Worm (Caenorhabditis elegans) whole organism, L1 larva: ENCODE data around the gene srt-49.

Experiments used
- C16A3.4 ChIP-seq: fragments of 150-350 bp; optimal IDR thresholded peaks from 2 replicates; lab custom pipeline; 2014; ENCODE audit warnings: missing biosample characterization, missing genetic modification characterization
- C34B4.2 ChIP-seq: sonication (generic microtip); optimal IDR thresholded peaks from 2 replicates; lab custom pipeline; 2017; ENCODE audit warnings: mild to moderate bottlenecking, missing genetic modification characterization, missing compliant biosample characterization
- F16B12.6 ChIP-seq: fragments of 150-350 bp; optimal IDR thresholded peaks from 2 replicates; lab custom pipeline; 2014; ENCODE audit warnings: missing biosample characterization, missing genetic modification characterization
- alr-1 ChIP-seq: fragments of 200-800 bp; sonication (Bioruptor generic); optimal IDR thresholded peaks from 2 replicates; lab custom pipeline; 2018; ENCODE audit warnings: borderline replicate concordance, mild to moderate bottlenecking, missing genetic modification characterization, missing compliant biosample characterization
- aly-2 ChIP-seq: fragments of 150-350 bp; optimal IDR thresholded peaks from 2 replicates; lab custom pipeline; 2014; ENCODE audit warnings: missing biosample characterization, missing genetic modification characterization
- ama-1 ChIP-seq: fragments of 150-350 bp; optimal IDR thresholded peaks from 2 replicates; lab custom pipeline; 2014
- blmp-1 ChIP-seq: fragments of 150-350 bp; optimal IDR thresholded peaks from 2 replicates; lab custom pipeline; 2014; ENCODE audit warnings: missing biosample characterization, missing genetic modification characterization
- ceh-8 ChIP-seq: fragments of 200-800 bp; sonication (Bioruptor generic); optimal IDR thresholded peaks from 2 replicates; lab custom pipeline; 2018; ENCODE audit warnings: mild to moderate bottlenecking, missing genetic modification characterization, moderate library complexity, missing compliant biosample characterization
- ceh-88 ChIP-seq: fragments of 200-800 bp; sonication (Bioruptor generic); IDR thresholded peaks from 2 replicates; pipeline ENCODE4 v1.3.6; 2022; ENCODE audit warnings: missing genetic modification characterization, missing compliant biosample characterization
- ces-1 ChIP-seq: fragments of 150-350 bp; optimal IDR thresholded peaks from 2 replicates; lab custom pipeline; 2014; ENCODE audit warnings: missing biosample characterization, missing genetic modification reagents, missing genetic modification characterization
- dpl-1 ChIP-seq, 3 experiments: fragments of 150-350 bp in 2 of 3; sonication (generic microtip) in 1 of 3; optimal IDR thresholded peaks; 2 replicates each; lab custom pipeline; 2014 to 2017; ENCODE audit warnings: missing biosample characterization in 3 of 3, missing genetic modification characterization in 3 of 3, missing genetic modification reagents in 3 of 3
- dsc-1 ChIP-seq: sonication (generic microtip); optimal IDR thresholded peaks from 2 replicates; lab custom pipeline; 2016; ENCODE audit warnings: mild to moderate bottlenecking, missing genetic modification characterization, missing compliant biosample characterization
- efl-1 ChIP-seq, 4 experiments: fragments of 150-350 bp; optimal IDR thresholded peaks in 3 of 4; peaks in 1 of 4; 1 replicate in 1 of 4; 2 replicates in 3 of 4; lab custom pipeline; 2014; ENCODE audit warnings: missing biosample characterization in 2 of 4, missing genetic modification characterization in 2 of 4, missing genetic modification reagents in 2 of 4
- efl-3 ChIP-seq: fragments of 200-800 bp; sonication (Bioruptor generic); optimal IDR thresholded peaks from 2 replicates; lab custom pipeline; 2018; ENCODE audit warnings: mild to moderate bottlenecking, missing genetic modification characterization, missing compliant biosample characterization
- egl-13 ChIP-seq: sonication (generic microtip); optimal IDR thresholded peaks from 2 replicates; lab custom pipeline; 2016; ENCODE audit warnings: missing genotype, missing genetic modification reagents, missing genetic modification characterization, missing compliant biosample characterization
- elt-3 ChIP-seq, 6 experiments: fragments of 150-350 bp in 1 of 6; sonication (generic microtip); optimal IDR thresholded peaks; 2 replicates each; lab custom pipeline; 2017 to 2018; ENCODE audit warnings: missing biosample characterization in 6 of 6, missing genetic modification characterization in 6 of 6, inconsistent platforms in 1 of 6
- fkh-4 ChIP-seq: sonication (generic microtip); optimal IDR thresholded peaks from 2 replicates; lab custom pipeline; 2016; ENCODE audit warnings: missing compliant biosample characterization, missing genetic modification characterization, borderline replicate concordance
- grh-1 ChIP-seq: fragments of 200-800 bp; sonication (Bioruptor generic); IDR thresholded peaks from 2 replicates; pipeline ENCODE4 v1.3.6; 2022; ENCODE audit warnings: missing genetic modification reagents, missing genetic modification characterization, missing compliant biosample characterization
- hlh-4 ChIP-seq: sonication (generic microtip); optimal IDR thresholded peaks from 2 replicates; lab custom pipeline; 2016; ENCODE audit warnings: mild to moderate bottlenecking, missing genetic modification characterization, missing compliant biosample characterization
- hpl-2 ChIP-seq: fragments of 150-350 bp; optimal IDR thresholded peaks from 2 replicates; lab custom pipeline; 2014; ENCODE audit warnings: missing biosample characterization, missing genetic modification reagents, missing genetic modification characterization
- isw-1 ChIP-seq: fragments of 200-800 bp; sonication (Bioruptor generic); IDR thresholded peaks from 2 replicates; pipeline ENCODE4 v1.3.6; 2022; ENCODE audit warnings: missing genetic modification characterization, missing compliant biosample characterization
- lin-13 ChIP-seq: fragments of 150-350 bp; optimal IDR thresholded peaks from 2 replicates; lab custom pipeline; 2014; ENCODE audit warnings: missing biosample characterization, missing genetic modification reagents, missing genetic modification characterization
- lin-14 ChIP-seq: fragments of 200-800 bp; sonication (Bioruptor generic); optimal IDR thresholded peaks from 2 replicates; lab custom pipeline; 2018; ENCODE audit warnings: mild to moderate bottlenecking, missing genetic modification characterization, moderate library complexity, missing compliant biosample characterization
- lin-15B ChIP-seq: fragments of 150-350 bp; sonication (generic microtip); optimal IDR thresholded peaks from 3 replicates; lab custom pipeline; 2014; ENCODE audit warnings: missing biosample characterization, missing genetic modification characterization
- lin-39 ChIP-seq: fragments of 150-350 bp; optimal IDR thresholded peaks from 2 replicates; lab custom pipeline; 2014; ENCODE audit warnings: missing biosample characterization, missing genetic modification reagents, missing genetic modification characterization
- lir-3 ChIP-seq: sonication (generic microtip); optimal IDR thresholded peaks from 2 replicates; lab custom pipeline; 2016; ENCODE audit warnings: mild to moderate bottlenecking, missing genetic modification characterization, moderate library complexity, missing compliant biosample characterization; ENCODE audit not compliant: poor library complexity
- lsy-2 ChIP-seq, 2 experiments: fragments of 150-350 bp; optimal IDR thresholded peaks; 2 replicates each; lab custom pipeline; 2014; ENCODE audit warnings: missing biosample characterization in 2 of 2, missing genetic modification characterization in 2 of 2
- mdl-1 ChIP-seq, 2 experiments: fragments of 150-350 bp; optimal IDR thresholded peaks; 2 replicates each; lab custom pipeline; 2014 to 2017; ENCODE audit warnings: missing biosample characterization in 2 of 2, missing genetic modification characterization in 2 of 2, inconsistent platforms in 1 of 2
- mep-1 ChIP-seq: fragments of 150-350 bp; optimal IDR thresholded peaks from 2 replicates; lab custom pipeline; 2014; ENCODE audit warnings: missing biosample characterization, missing genetic modification characterization
- nhr-237 ChIP-seq: fragments of 150-350 bp; optimal IDR thresholded peaks from 2 replicates; lab custom pipeline; 2014; ENCODE audit warnings: missing biosample characterization, missing genetic modification characterization
- nhr-71 ChIP-seq: sonication (generic microtip); optimal IDR thresholded peaks from 2 replicates; lab custom pipeline; 2016; ENCODE audit warnings: mild to moderate bottlenecking, missing genetic modification characterization, moderate library complexity, missing compliant biosample characterization
- nhr-76 ChIP-seq: sonication (generic microtip); optimal IDR thresholded peaks from 2 replicates; lab custom pipeline; 2017; ENCODE audit warnings: missing biosample characterization, missing genetic modification characterization
- nhr-77 ChIP-seq: fragments of 150-350 bp; optimal IDR thresholded peaks from 2 replicates; lab custom pipeline; 2014; ENCODE audit warnings: missing biosample characterization, missing genetic modification characterization
- nhr-85 ChIP-seq: sonication (generic microtip); peaks from one replicate; lab custom pipeline; 2016; ENCODE audit warnings: missing genetic modification characterization, inconsistent platforms, missing compliant biosample characterization
- nhr-90 ChIP-seq: sonication (generic microtip); optimal IDR thresholded peaks from 2 replicates; lab custom pipeline; 2016; ENCODE audit warnings: mild to moderate bottlenecking, missing genetic modification characterization, missing compliant biosample characterization; ENCODE audit not compliant: poor library complexity
- pax-3 ChIP-seq: fragments of 200-800 bp; sonication (Bioruptor generic); optimal IDR thresholded peaks from 2 replicates; lab custom pipeline; 2018; ENCODE audit warnings: mild to moderate bottlenecking, missing genetic modification characterization, moderate library complexity, missing compliant biosample characterization
- skn-1 ChIP-seq: fragments of 150-350 bp; optimal IDR thresholded peaks from 2 replicates; lab custom pipeline; 2014; ENCODE audit warnings: missing biosample characterization, missing genetic modification characterization
- snpc-4 ChIP-seq: fragments of 150-350 bp; optimal IDR thresholded peaks from 2 replicates; lab custom pipeline; 2014; ENCODE audit warnings: missing biosample characterization, missing genetic modification characterization
- snu-23 ChIP-seq: sonication (generic microtip); optimal IDR thresholded peaks from 2 replicates; lab custom pipeline; 2016; ENCODE audit warnings: missing genetic modification characterization, missing compliant biosample characterization
- sox-4 ChIP-seq: sonication (generic microtip); optimal IDR thresholded peaks from 2 replicates; lab custom pipeline; 2016; ENCODE audit warnings: missing genetic modification characterization, missing compliant biosample characterization
- sup-37 ChIP-seq: fragments of 200-800 bp; sonication (Bioruptor generic); optimal IDR thresholded peaks from 2 replicates; lab custom pipeline; 2018; ENCODE audit warnings: mild to moderate bottlenecking, missing genetic modification characterization, missing compliant biosample characterization
- swsn-7 ChIP-seq: sonication (generic microtip); optimal IDR thresholded peaks from 2 replicates; lab custom pipeline; 2016; ENCODE audit warnings: missing genetic modification characterization, missing compliant biosample characterization
- tbx-2 ChIP-seq: sonication (generic microtip); optimal IDR thresholded peaks from 2 replicates; lab custom pipeline; 2016; ENCODE audit warnings: missing genetic modification characterization, missing compliant biosample characterization
- tlp-1 ChIP-seq: fragments of 150-350 bp; optimal IDR thresholded peaks from 2 replicates; lab custom pipeline; 2014; ENCODE audit warnings: missing biosample characterization, missing genetic modification characterization
- unc-130 ChIP-seq: fragments of 150-350 bp; optimal IDR thresholded peaks from 2 replicates; lab custom pipeline; 2017; ENCODE audit warnings: missing biosample characterization, missing genetic modification characterization, inconsistent platforms
- unc-30 ChIP-seq: sonication (generic microtip); optimal IDR thresholded peaks from 2 replicates; lab custom pipeline; 2017; ENCODE audit warnings: missing biosample characterization, missing genetic modification characterization
- unc-62 ChIP-seq: fragments of 150-350 bp; optimal IDR thresholded peaks from 2 replicates; lab custom pipeline; 2014; ENCODE audit warnings: missing biosample characterization, missing genetic modification reagents, missing genetic modification characterization
- unc-86 ChIP-seq: sonication (generic microtip); optimal IDR thresholded peaks from 2 replicates; lab custom pipeline; 2016; ENCODE audit warnings: missing genetic modification characterization, missing compliant biosample characterization
- unc-98 ChIP-seq: fragments of 200-800 bp; sonication (Bioruptor generic); IDR thresholded peaks from 2 replicates; pipeline ENCODE4 v1.3.6; 2022; ENCODE audit warnings: missing genetic modification characterization, missing compliant biosample characterization
- xbp-1 ChIP-seq: sonication (generic microtip); optimal IDR thresholded peaks from 2 replicates; lab custom pipeline; 2016; ENCODE audit warnings: missing genetic modification characterization, missing compliant biosample characterization
- ztf-11 ChIP-seq, 2 experiments: sonication (generic microtip); optimal IDR thresholded peaks; 2 replicates each; lab custom pipeline; 2016 to 2017; ENCODE audit warnings: missing genetic modification characterization in 2 of 2, missing biosample characterization in 1 of 2, missing compliant biosample characterization in 1 of 2
- ztf-4 ChIP-seq: fragments of 150-350 bp; optimal IDR thresholded peaks from 2 replicates; lab custom pipeline; 2014; ENCODE audit warnings: missing biosample characterization, missing genetic modification characterization

srt-49 gene

ce11 chrIV:15049288-15050094, 48.7 kb downstream of the srt-49 start:
- TF ChIP-seq dsc-1 (tag; lab: Kevin White, UChicago) (no peak), efl-3 (GFP tag; lab: Kevin White, UChicago) (no peak), mdl-1 (tag; optimal IDR thresholded peaks at IDR 0.05; lab: Kevin White, UChicago) (no peak), ztf-11 (tag; optimal IDR thresholded peaks at IDR 0.05; lab: Kevin White, UChicago) (no peak), egl-13 (tag; lab: Kevin White, UChicago) (no peak), lir-3 (tag; lab: Kevin White, UChicago) (no peak), mep-1 (no peak), nhr-85 (tag; lab: Kevin White, UChicago) (peak; percentile 64), lin-15B (tag; lab: Kevin White, UChicago) (no peak), C34B4.2 (tag; lab: Kevin White, UChicago) (no peak), unc-86 (no peak), swsn-7 (no peak), nhr-76 (tag; lab: Kevin White, UChicago) (no peak), lin-14 (no peak), grh-1 (GFP tag; lab: Robert Waterston, UW) (peak; percentile 32; the same call in 1 of the 2 replicates), unc-62 (GFP tag; lab: Kevin White, UChicago) (no peak), ama-1 (peak; percentile 42), tlp-1 (tag; lab: Kevin White, UChicago) (no peak), aly-2 (tag; lab: Kevin White, UChicago) (peak; percentile 91), ceh-8 (GFP tag; lab: Kevin White, UChicago) (no peak), tbx-2 (tag; lab: Kevin White, UChicago) (no peak), hpl-2 (GFP tag; lab: Kevin White, UChicago) (no peak), hlh-4 (tag; lab: Kevin White, UChicago) (no peak), sup-37 (no peak), pax-3 (tag; lab: Kevin White, UChicago) (no peak), ztf-4 (tag; lab: Kevin White, UChicago) (peak; percentile 71), xbp-1 (tag; lab: Kevin White, UChicago) (no peak), efl-1 (optimal IDR thresholded peaks at IDR 0.05; lab: Kevin White, UChicago) (peak; percentile 17 to 60), efl-1 (GFP tag; optimal IDR thresholded peaks at IDR 0.05 in 1 of 2; lab: Kevin White, UChicago) (peak; percentile 73 to 86), nhr-90 (tag; lab: Kevin White, UChicago) (peak; percentile 16), snu-23 (GFP tag; lab: Kevin White, UChicago) (no peak), unc-130 (tag; lab: Kevin White, UChicago) (no peak), nhr-237 (tag; lab: Kevin White, UChicago) (no peak), snpc-4 (tag; lab: Kevin White, UChicago) (no peak), C16A3.4 (no peak), skn-1 (tag; lab: Kevin White, UChicago) (no peak), isw-1 (GFP tag; lab: Robert Waterston, UW) (no peak), unc-30 (tag; lab: Kevin White, UChicago) (no peak), alr-1 (no peak), elt-3 (tag; optimal IDR thresholded peaks at IDR 0.05; lab: Kevin White, UChicago) (no peak), unc-98 (no peak), blmp-1 (no peak), lin-39 (no peak), dpl-1 (GFP tag; optimal IDR thresholded peaks at IDR 0.05; lab: Kevin White, UChicago) (peak in 2 of 3 experiments; percentile 29 to 35), fkh-4 (no peak), ces-1 (GFP tag; lab: Kevin White, UChicago) (no peak), nhr-77 (tag; lab: Kevin White, UChicago) (no peak), lsy-2 (tag; optimal IDR thresholded peaks at IDR 0.05; lab: Kevin White, UChicago) (no peak), lin-13 (GFP tag; lab: Kevin White, UChicago) (no peak), ceh-88 (GFP tag; lab: Robert Waterston, UW) (no peak), sox-4 (no peak), F16B12.6 (no peak), nhr-71 (peak; percentile 56)
